Fruit fly (Drosophila melanogaster) whole organism, embryonic: ENCODE results near the gene Tim8.
A peak's percentile ranks its signal among the peaks of the same experiment; 100 is the strongest.

Experiments used
- Antp ChIP-seq: fragments of 200-800 bp; sonication (Bioruptor generic); optimal IDR thresholded peaks from 3 replicates; lab custom pipeline; 2016; ENCODE audit warnings: missing biosample characterization, missing genetic modification characterization
- BEAF-32 ChIP-seq: fragments of 200-800 bp; sonication (Bioruptor generic); optimal IDR thresholded peaks from 3 replicates; lab custom pipeline; 2017; ENCODE audit warnings: missing biosample characterization, missing genetic modification characterization, mild to moderate bottlenecking, moderate library complexity, missing genetic modification reagents
- CG10366 ChIP-seq: fragments of 200-800 bp; sonication (Bioruptor generic); IDR thresholded peaks from 2 replicates; pipeline ENCODE4 v1.3.6; 2022; ENCODE audit warnings: missing biosample characterization, missing genetic modification characterization
- CG10979 ChIP-seq: fragments of 200-800 bp; sonication (Bioruptor generic); optimal IDR thresholded peaks from 2 replicates; lab custom pipeline; 2018; ENCODE audit warnings: missing biosample characterization, mild to moderate bottlenecking, missing genetic modification characterization, moderate library complexity
- CG11247 ChIP-seq: fragments of 200-800 bp; sonication (Bioruptor generic); IDR thresholded peaks from 2 replicates; pipeline ENCODE4 v1.3.6; 2022; ENCODE audit warnings: missing biosample characterization, missing genetic modification characterization
- CG12659 ChIP-seq: fragments of 200-800 bp; sonication (Bioruptor generic); optimal IDR thresholded peaks from 3 replicates; lab custom pipeline; 2017; ENCODE audit warnings: mild to moderate bottlenecking, missing biosample characterization, missing genetic modification reagents, missing genetic modification characterization
- CG14667 ChIP-seq: fragments of 200-800 bp; sonication (Bioruptor generic); IDR thresholded peaks from 2 replicates; pipeline ENCODE4 v1.3.6; 2022; ENCODE audit warnings: missing biosample characterization, missing genetic modification characterization
- CG15011 ChIP-seq: fragments of 200-800 bp; sonication (Bioruptor generic); optimal IDR thresholded peaks from 3 replicates; lab custom pipeline; 2018; ENCODE audit warnings: missing biosample characterization, mild to moderate bottlenecking, missing genetic modification characterization
- CG1602 ChIP-seq: fragments of 200-800 bp; sonication (Bioruptor generic); optimal IDR thresholded peaks from 3 replicates; lab custom pipeline; 2016; ENCODE audit warnings: missing biosample characterization, missing genetic modification characterization
- CG17912 ChIP-seq: fragments of 200-800 bp; sonication (Bioruptor generic); optimal IDR thresholded peaks from 2 replicates; lab custom pipeline; 2018; ENCODE audit warnings: missing biosample characterization, mild to moderate bottlenecking, missing genetic modification characterization
- CG18599 ChIP-seq: fragments of 200-800 bp; sonication (Bioruptor generic); optimal IDR thresholded peaks from 3 replicates; lab custom pipeline; 2017; ENCODE audit warnings: missing biosample characterization, missing genetic modification characterization, mild to moderate bottlenecking, moderate library complexity, missing genetic modification reagents
- CG18764 ChIP-seq: fragments of 200-800 bp; sonication (Bioruptor generic); optimal IDR thresholded peaks from 3 replicates; lab custom pipeline; 2016; ENCODE audit warnings: missing biosample characterization, missing genetic modification characterization
- CG2120 ChIP-seq: fragments of 200-800 bp; sonication (Bioruptor generic); optimal IDR thresholded peaks from 3 replicates; lab custom pipeline; 2016; ENCODE audit warnings: missing biosample characterization, missing genetic modification characterization
- CG3838 ChIP-seq: fragments of 200-800 bp; sonication (Bioruptor generic); optimal IDR thresholded peaks from 3 replicates; lab custom pipeline; 2016; ENCODE audit warnings: missing biosample characterization, missing genetic modification characterization
- CG4617 ChIP-seq: fragments of 200-800 bp; sonication (Bioruptor generic); optimal IDR thresholded peaks from 3 replicates; lab custom pipeline; 2016; ENCODE audit warnings: missing biosample characterization, missing genetic modification characterization, borderline replicate concordance
- CG8924 ChIP-seq: fragments of 200-800 bp; optimal IDR thresholded peaks from 3 replicates; lab custom pipeline; 2019; ENCODE audit warnings: missing biosample characterization, mild to moderate bottlenecking, missing genetic modification characterization, moderate library complexity
- CG9215 ChIP-seq: fragments of 200-800 bp; sonication (Bioruptor generic); IDR thresholded peaks from 2 replicates; pipeline ENCODE4 v1.3.6; 2022; ENCODE audit warnings: missing biosample characterization, missing genetic modification characterization
- CG9876 ChIP-seq: fragments of 200-800 bp; sonication (Bioruptor generic); optimal IDR thresholded peaks from 2 replicates; lab custom pipeline; 2016; ENCODE audit warnings: missing biosample characterization, missing genetic modification characterization
- Dip3 ChIP-seq: fragments of 200-800 bp; sonication (Bioruptor generic); optimal IDR thresholded peaks from 3 replicates; lab custom pipeline; 2016; ENCODE audit warnings: missing biosample characterization, missing genetic modification characterization
- Dp ChIP-seq: fragments of 200-800 bp; sonication (Bioruptor generic); optimal IDR thresholded peaks from 2 replicates; lab custom pipeline; 2018; ENCODE audit warnings: missing biosample characterization, mild to moderate bottlenecking, missing genetic modification characterization, moderate library complexity
- Fer3 ChIP-seq: fragments of 200-800 bp; sonication (Bioruptor generic); optimal IDR thresholded peaks from 2 replicates; lab custom pipeline; 2018; ENCODE audit warnings: missing biosample characterization, mild to moderate bottlenecking, missing genetic modification characterization, moderate library complexity
- Gug ChIP-seq: fragments of 200-800 bp; sonication (Bioruptor generic); IDR thresholded peaks from 4 replicates; pipeline ENCODE4 v1.3.6; 2022; ENCODE audit warnings: missing biosample characterization, missing genetic modification characterization
- Max ChIP-seq: fragments of 200-800 bp; sonication (Bioruptor generic); optimal IDR thresholded peaks from 2 replicates; lab custom pipeline; 2016; ENCODE audit warnings: missing biosample characterization, mild to moderate bottlenecking, missing genetic modification characterization
- Med ChIP-seq: fragments of 200-800 bp; sonication (Bioruptor generic); peaks from one replicate; lab custom pipeline; 2016; ENCODE audit warnings: missing biosample characterization, missing genetic modification characterization, mild to moderate bottlenecking, inconsistent platforms, moderate library complexity
- Meics ChIP-seq: fragments of 200-800 bp; sonication (Bioruptor generic); optimal IDR thresholded peaks from 2 replicates; lab custom pipeline; 2017; ENCODE audit warnings: missing biosample characterization, mild to moderate bottlenecking, missing genetic modification characterization
- Myb ChIP-seq: fragments of 200-800 bp; sonication (Bioruptor generic); optimal IDR thresholded peaks from 2 replicates; lab custom pipeline; 2016; ENCODE audit warnings: missing biosample characterization, missing genetic modification characterization
- Nf-YA ChIP-seq: fragments of 200-800 bp; sonication (Bioruptor generic); IDR thresholded peaks from 2 replicates; pipeline ENCODE4 v1.3.6; 2022; ENCODE audit warnings: missing biosample characterization, missing genetic modification characterization
- Nf-YC ChIP-seq: fragments of 200-800 bp; optimal IDR thresholded peaks from 3 replicates; lab custom pipeline; 2019; ENCODE audit warnings: missing biosample characterization, mild to moderate bottlenecking, missing genetic modification characterization, moderate library complexity
- Oaz ChIP-seq: fragments of 200-800 bp; sonication (Bioruptor generic); IDR thresholded peaks from 2 replicates; pipeline ENCODE4 v1.3.6; 2022; ENCODE audit warnings: missing biosample characterization, missing genetic modification characterization
- Optix ChIP-seq: fragments of 200-800 bp; sonication (Bioruptor generic); IDR thresholded peaks from 3 replicates; pipeline ENCODE4 v1.3.6; 2022; ENCODE audit warnings: missing biosample characterization, missing genetic modification characterization
- Ptx1 ChIP-seq: fragments of 200-800 bp; sonication (Bioruptor generic); IDR thresholded peaks from 2 replicates; pipeline ENCODE4 v1.3.6; 2022; ENCODE audit warnings: missing biosample characterization, missing genetic modification characterization
- Scr ChIP-seq: fragments of 200-800 bp; sonication (Bioruptor generic); IDR thresholded peaks from 2 replicates; pipeline ENCODE4 v1.3.6; 2022; ENCODE audit warnings: missing biosample characterization, missing genetic modification characterization; ENCODE audit not compliant: partially characterized antibody
- Side ChIP-seq: fragments of 200-800 bp; sonication (Bioruptor generic); optimal IDR thresholded peaks from 2 replicates; lab custom pipeline; 2016; ENCODE audit warnings: missing biosample characterization, missing genetic modification characterization
- Sox100B ChIP-seq: fragments of 200-800 bp; sonication (Bioruptor generic); optimal IDR thresholded peaks from 3 replicates; lab custom pipeline; 2018; ENCODE audit warnings: missing biosample characterization, mild to moderate bottlenecking, missing genetic modification characterization
- Xrp1 ChIP-seq: fragments of 200-800 bp; sonication (Bioruptor generic); IDR thresholded peaks from 2 replicates; pipeline ENCODE4 v1.3.6; 2022; ENCODE audit warnings: missing biosample characterization, missing genetic modification characterization
- caup ChIP-seq: fragments of 200-800 bp; sonication (Bioruptor generic); optimal IDR thresholded peaks from 3 replicates; lab custom pipeline; 2017; ENCODE audit warnings: missing biosample characterization, mild to moderate bottlenecking, missing genetic modification characterization, moderate library complexity; ENCODE audit not compliant: severe bottlenecking
- cg ChIP-seq: fragments of 200-800 bp; sonication (Bioruptor generic); optimal IDR thresholded peaks from 3 replicates; lab custom pipeline; 2019; ENCODE audit warnings: missing biosample characterization, mild to moderate bottlenecking, missing genetic modification characterization, moderate library complexity
- fd96Cb ChIP-seq: fragments of 200-800 bp; sonication (Bioruptor generic); optimal IDR thresholded peaks from 2 replicates; lab custom pipeline; 2018; ENCODE audit warnings: missing biosample characterization, mild to moderate bottlenecking, missing genetic modification characterization, moderate library complexity
- grau ChIP-seq: fragments of 200-800 bp; optimal IDR thresholded peaks from 3 replicates; lab custom pipeline; 2019; ENCODE audit warnings: missing biosample characterization, mild to moderate bottlenecking, missing genetic modification characterization, moderate library complexity
- gro ChIP-seq: fragments of 200-800 bp; sonication (Bioruptor generic); optimal IDR thresholded peaks from 2 replicates; lab custom pipeline; 2016; ENCODE audit warnings: missing biosample characterization, missing genetic modification characterization
- ken ChIP-seq: fragments of 200-800 bp; sonication (Bioruptor generic); IDR thresholded peaks from 3 replicates; pipeline ENCODE4 v1.3.6; 2022; ENCODE audit warnings: missing biosample characterization, missing genetic modification characterization
- klu ChIP-seq: fragments of 200-800 bp; sonication (Bioruptor generic); IDR thresholded peaks from 2 replicates; pipeline ENCODE4 v1.3.6; 2022; ENCODE audit warnings: missing biosample characterization, missing genetic modification characterization
- nmo ChIP-seq: fragments of 200-800 bp; sonication (Bioruptor generic); optimal IDR thresholded peaks from 2 replicates; lab custom pipeline; 2018; ENCODE audit warnings: missing biosample characterization, mild to moderate bottlenecking, missing genetic modification characterization, moderate library complexity
- phol ChIP-seq: fragments of 200-800 bp; sonication (Bioruptor generic); optimal IDR thresholded peaks from 3 replicates; lab custom pipeline; 2018; ENCODE audit warnings: missing biosample characterization, mild to moderate bottlenecking, missing genetic modification characterization, moderate library complexity
- pita ChIP-seq: fragments of 200-800 bp; sonication (Bioruptor generic); optimal IDR thresholded peaks from 2 replicates; lab custom pipeline; 2017; ENCODE audit warnings: missing biosample characterization, mild to moderate bottlenecking, missing genetic modification characterization
- pzg ChIP-seq: fragments of 200-800 bp; sonication (Bioruptor generic); optimal IDR thresholded peaks from 3 replicates; lab custom pipeline; 2018; ENCODE audit warnings: missing biosample characterization, mild to moderate bottlenecking, missing genetic modification characterization, moderate library complexity
- scrt ChIP-seq: fragments of 200-800 bp; sonication (Bioruptor generic); optimal IDR thresholded peaks from 2 replicates; lab custom pipeline; 2018; ENCODE audit warnings: missing biosample characterization, mild to moderate bottlenecking, missing genetic modification characterization, moderate library complexity
- slbo ChIP-seq: fragments of 200-800 bp; sonication (Bioruptor generic); IDR thresholded peaks from 2 replicates; pipeline ENCODE4 v1.3.6; 2022; ENCODE audit warnings: missing biosample characterization, missing genetic modification characterization
- sna ChIP-seq: fragments of 200-800 bp; sonication (Bioruptor generic); IDR thresholded peaks from 2 replicates; pipeline ENCODE4 v1.3.6; 2022; ENCODE audit warnings: missing biosample characterization, missing genetic modification characterization; ENCODE audit not compliant: partially characterized antibody
- trem ChIP-seq: fragments of 200-800 bp; optimal IDR thresholded peaks from 3 replicates; lab custom pipeline; 2019; ENCODE audit warnings: missing biosample characterization, mild to moderate bottlenecking, missing genetic modification characterization, moderate library complexity
- vnd ChIP-seq: fragments of 200-800 bp; sonication (Bioruptor generic); IDR thresholded peaks from 3 replicates; pipeline ENCODE4 v1.3.6; 2022; ENCODE audit warnings: missing biosample characterization, missing genetic modification characterization; ENCODE audit not compliant: partially characterized antibody

The Tim8 gene

DNA sequence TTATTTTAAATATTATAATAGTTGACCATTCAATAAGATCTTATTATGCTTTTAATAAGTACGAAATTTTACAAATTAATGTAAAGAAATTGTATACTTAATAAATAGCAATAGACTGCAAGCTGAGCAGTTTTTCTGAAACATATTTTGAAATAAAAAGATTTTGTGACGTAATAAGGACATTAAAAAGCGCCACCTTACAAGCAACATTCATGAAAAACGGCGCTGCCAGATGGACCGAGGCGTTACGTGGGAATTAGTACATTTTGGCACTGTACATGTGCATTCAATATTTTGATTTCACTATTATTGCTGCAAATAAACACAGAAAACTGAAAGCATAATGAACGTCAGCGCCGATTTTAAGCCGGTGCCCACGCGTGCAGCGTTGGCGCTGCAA, 19.4 kb upstream of the Tim8 start, which contains the start of gene CG1738 (continued):
- TF ChIP-seq fd96Cb (tag; lab: Kevin White, UChicago) (no peak), Fer3 (no peak), cg (GFP tag; lab: Kevin White, UChicago) (no peak), CG10979 (tag; lab: Kevin White, UChicago) (no peak), grau (tag; lab: Kevin White, UChicago) (peak; percentile 31), CG14667 (GFP tag; lab: Robert Waterston, UW) (no peak), sna (GFP tag; lab: Robert Waterston, UW) (no peak), Gug (GFP tag; lab: Robert Waterston, UW) (no peak; the same call in 3 of the 4 replicates), Nf-YC (tag; lab: Kevin White, UChicago) (peak; percentile 21), Myb (GFP tag; lab: Kevin White, UChicago) (no peak), CG9215 (GFP tag; lab: Robert Waterston, UW) (no peak), BEAF-32 (GFP tag; lab: Kevin White, UChicago) (peak; percentile 8), pita (no peak), nmo (peak; percentile 15), vnd (no peak), Side (GFP tag; lab: Kevin White, UChicago) (no peak), ken (GFP tag; lab: Robert Waterston, UW) (no peak), Med (GFP tag; lab: Kevin White, UChicago) (peak; percentile 79), CG8924 (tag; lab: Kevin White, UChicago) (peak; percentile 5), CG11247 (GFP tag; lab: Robert Waterston, UW) (no peak), scrt (GFP tag; lab: Kevin White, UChicago) (peak; percentile 5), Antp (GFP tag; lab: Kevin White, UChicago) (no peak), CG12659 (GFP tag; lab: Kevin White, UChicago) (peak; percentile 23), gro (GFP tag; lab: Kevin White, UChicago) (no peak), Xrp1 (no peak), CG18599 (GFP tag; lab: Kevin White, UChicago) (no peak), CG17912 (GFP tag; lab: Kevin White, UChicago) (no peak), CG18764 (no peak), trem (tag; lab: Kevin White, UChicago) (peak; percentile 40), Optix (GFP tag; lab: Robert Waterston, UW) (no peak), CG2120 (peak; percentile 36), CG15011 (GFP tag; lab: Kevin White, UChicago) (no peak), Dip3 (GFP tag; lab: Kevin White, UChicago) (no peak), CG4617 (GFP tag; lab: Kevin White, UChicago) (peak; percentile 14), pzg (GFP tag; lab: Kevin White, UChicago) (peak; percentile 47), Scr (GFP tag; lab: Robert Waterston, UW) (no peak), Dp (peak; percentile 8), caup (GFP tag; lab: Kevin White, UChicago) (no peak), Oaz (GFP tag; lab: Robert Waterston, UW) (no peak), slbo (GFP tag; lab: Robert Waterston, UW) (peak; percentile 55), CG3838 (GFP tag; lab: Kevin White, UChicago) (no peak), CG1602 (GFP tag; lab: Kevin White, UChicago) (no peak), klu (GFP tag; lab: Robert Waterston, UW) (no peak), CG10366 (GFP tag; lab: Robert Waterston, UW) (no peak), Nf-YA (no peak), Ptx1 (GFP tag; lab: Robert Waterston, UW) (peak; percentile 40), CG9876 (GFP tag; lab: Kevin White, UChicago) (no peak), Meics (GFP tag; lab: Kevin White, UChicago) (peak; percentile 15), phol (peak; percentile 30), Max (no peak), Sox100B (GFP tag; lab: Kevin White, UChicago) (no peak)
